Fruit fly (Drosophila melanogaster): ENCODE data around the gene Tm2.

- TF ChIP-seq CTCF (optimal IDR thresholded peaks at IDR 0.05) (no peak), CG8478 (optimal IDR thresholded peaks at IDR 0.05) (no peak)
Observed at dm6 chr3R:15262710-15263672, 47.0 kb upstream of the Tm2 start, which contains the start of the genes eIF2gamma and Set.
